Fruit fly (Drosophila melanogaster) whole organism, embryonic: ENCODE measurements around the gene CG11149.

Experiments used
- B-H2 ChIP-seq: fragments of 200-800 bp; sonication (Bioruptor generic); optimal IDR thresholded peaks from 2 replicates; lab custom pipeline; 2018; ENCODE audit warnings: missing biosample characterization, mild to moderate bottlenecking, missing genetic modification characterization
- Bgb ChIP-seq: fragments of 200-800 bp; sonication (Bioruptor generic); IDR thresholded peaks from 2 replicates; pipeline ENCODE4 v1.3.6; 2022; ENCODE audit warnings: missing biosample characterization, missing genetic modification characterization; ENCODE audit not compliant: partially characterized antibody
- Blimp-1 ChIP-seq: fragments of 200-800 bp; sonication (Bioruptor generic); optimal IDR thresholded peaks from 3 replicates; lab custom pipeline; 2018; ENCODE audit warnings: missing biosample characterization, missing genetic modification characterization, mild to moderate bottlenecking, moderate library complexity, missing genetic modification reagents
- CG12391 ChIP-seq: fragments of 200-800 bp; sonication (Bioruptor generic); optimal IDR thresholded peaks from 3 replicates; lab custom pipeline; 2018; ENCODE audit warnings: missing biosample characterization, mild to moderate bottlenecking, missing genetic modification characterization, moderate library complexity
- CG12769 ChIP-seq: fragments of 200-800 bp; sonication (Bioruptor generic); optimal IDR thresholded peaks from 2 replicates; lab custom pipeline; 2019; ENCODE audit warnings: missing biosample characterization, mild to moderate bottlenecking, missing genetic modification characterization, moderate library complexity
- CG13894 ChIP-seq: fragments of 200-800 bp; sonication (Bioruptor generic); optimal IDR thresholded peaks from 3 replicates; lab custom pipeline; 2018; ENCODE audit warnings: missing biosample characterization, mild to moderate bottlenecking, missing genetic modification characterization, moderate library complexity
- CG14710 ChIP-seq: fragments of 200-800 bp; sonication (Bioruptor generic); optimal IDR thresholded peaks from 3 replicates; lab custom pipeline; 2019; ENCODE audit warnings: missing biosample characterization, mild to moderate bottlenecking, missing genetic modification characterization, moderate library complexity
- CG14860 ChIP-seq: fragments of 200-800 bp; sonication (Bioruptor generic); IDR thresholded peaks from 3 replicates; pipeline ENCODE4 v1.3.6; 2022; ENCODE audit warnings: missing biosample characterization, missing genetic modification characterization; ENCODE audit not compliant: partially characterized antibody
- CG18476 ChIP-seq: fragments of 200-800 bp; sonication (Bioruptor generic); optimal IDR thresholded peaks from 2 replicates; lab custom pipeline; 2016; ENCODE audit warnings: missing biosample characterization, mild to moderate bottlenecking, missing genetic modification characterization
- CG2116 ChIP-seq: fragments of 200-800 bp; sonication (Bioruptor generic); optimal IDR thresholded peaks from 3 replicates; lab custom pipeline; 2018; ENCODE audit warnings: missing biosample characterization, mild to moderate bottlenecking, missing genetic modification characterization
- CG33213 ChIP-seq: fragments of 200-800 bp; sonication (Bioruptor generic); optimal IDR thresholded peaks from 3 replicates; lab custom pipeline; 2016; ENCODE audit warnings: missing biosample characterization, missing genetic modification characterization
- CG3995 ChIP-seq: fragments of 200-800 bp; sonication (Bioruptor generic); optimal IDR thresholded peaks from 3 replicates; lab custom pipeline; 2016; ENCODE audit warnings: missing biosample characterization, missing genetic modification characterization
- CG6791 ChIP-seq: fragments of 200-800 bp; sonication (Bioruptor generic); IDR thresholded peaks from 3 replicates; pipeline ENCODE4 v1.3.6; 2022; ENCODE audit warnings: missing biosample characterization, missing genetic modification characterization; ENCODE audit not compliant: partially characterized antibody
- CG7963 ChIP-seq: fragments of 200-800 bp; sonication (Bioruptor generic); IDR thresholded peaks from 3 replicates; pipeline ENCODE4 v1.3.6; 2022; ENCODE audit warnings: missing biosample characterization, missing genetic modification characterization; ENCODE audit not compliant: partially characterized antibody
- CG9437 ChIP-seq: fragments of 200-800 bp; sonication (Bioruptor generic); optimal IDR thresholded peaks from 2 replicates; lab custom pipeline; 2018; ENCODE audit warnings: missing biosample characterization, mild to moderate bottlenecking, missing genetic modification characterization
- CG9727 ChIP-seq: fragments of 200-800 bp; sonication (Bioruptor generic); optimal IDR thresholded peaks from 3 replicates; lab custom pipeline; 2017; ENCODE audit warnings: missing biosample characterization, mild to moderate bottlenecking, missing genetic modification characterization
- CHES-1-like ChIP-seq: fragments of 200-800 bp; sonication (Bioruptor generic); optimal IDR thresholded peaks from 2 replicates; lab custom pipeline; 2016; ENCODE audit warnings: missing biosample characterization, missing genetic modification characterization
- Doc3 ChIP-seq: fragments of 200-800 bp; sonication (Bioruptor generic); IDR thresholded peaks from 3 replicates; pipeline ENCODE4 v1.3.6; 2022; ENCODE audit warnings: missing biosample characterization, missing genetic modification characterization; ENCODE audit not compliant: partially characterized antibody
- ERR ChIP-seq: fragments of 200-800 bp; sonication (Bioruptor generic); optimal IDR thresholded peaks from 2 replicates; lab custom pipeline; 2016; ENCODE audit warnings: missing biosample characterization, missing genetic modification characterization
- Elba2 ChIP-seq: fragments of 200-800 bp; sonication (Bioruptor generic); optimal IDR thresholded peaks from 3 replicates; lab custom pipeline; 2016; ENCODE audit warnings: missing biosample characterization, missing genetic modification characterization
- GATAe ChIP-seq: fragments of 200-800 bp; sonication (Bioruptor generic); conservative IDR thresholded peaks from 2 replicates; pipeline ENCODE4 v1.3.6; 2022; ENCODE audit warnings: missing biosample characterization, missing genetic modification characterization
- HLH3B ChIP-seq: fragments of 200-800 bp; sonication (Bioruptor generic); IDR thresholded peaks from 2 replicates; pipeline ENCODE4 v1.3.6; 2022; ENCODE audit warnings: missing biosample characterization, missing genetic modification characterization
- HLH54F ChIP-seq: fragments of 200-800 bp; sonication (Bioruptor generic); optimal IDR thresholded peaks from 3 replicates; lab custom pipeline; 2016; ENCODE audit warnings: missing biosample characterization, missing genetic modification characterization
- MBD-R2 ChIP-seq: fragments of 200-800 bp; sonication (Bioruptor generic); IDR thresholded peaks from 2 replicates; pipeline ENCODE4 v1.3.6; 2022; ENCODE audit warnings: missing biosample characterization, missing genetic modification characterization
- Mad ChIP-seq: fragments of 200-800 bp; sonication (Bioruptor generic); optimal IDR thresholded peaks from 2 replicates; lab custom pipeline; 2016; ENCODE audit warnings: missing biosample characterization, missing genetic modification characterization
- Med ChIP-seq: fragments of 200-800 bp; sonication (Bioruptor generic); peaks from one replicate; lab custom pipeline; 2016; ENCODE audit warnings: missing biosample characterization, missing genetic modification characterization, mild to moderate bottlenecking, inconsistent platforms, moderate library complexity
- Tbp ChIP-seq: fragments of >200 bp; optimal IDR thresholded peaks from 2 replicates; lab custom pipeline; 2018; ENCODE audit warnings: missing biosample characterization, missing genetic modification characterization
- YL-1 ChIP-seq: fragments of 200-800 bp; sonication (Bioruptor generic); optimal IDR thresholded peaks from 3 replicates; lab custom pipeline; 2017; ENCODE audit warnings: missing biosample characterization, mild to moderate bottlenecking, missing genetic modification characterization
- abd-A ChIP-seq: fragments of 200-800 bp; sonication (Bioruptor generic); optimal IDR thresholded peaks from 3 replicates; lab custom pipeline; 2019; ENCODE audit warnings: missing biosample characterization, mild to moderate bottlenecking, missing genetic modification characterization, moderate library complexity
- al ChIP-seq: fragments of 200-800 bp; sonication (Bioruptor generic); IDR thresholded peaks from 2 replicates; pipeline ENCODE4 v1.3.6; 2022; ENCODE audit warnings: missing biosample characterization, missing genetic modification characterization
- chinmo ChIP-seq: fragments of 200-800 bp; sonication (Bioruptor generic); IDR thresholded peaks from 4 replicates; pipeline ENCODE4 v1.3.6; 2022; ENCODE audit warnings: missing biosample characterization, missing genetic modification characterization; ENCODE audit not compliant: partially characterized antibody
- insv ChIP-seq, 2 experiments: fragments of 200-800 bp; sonication (Bioruptor generic); optimal IDR thresholded peaks; 3 replicates each; lab custom pipeline; 2016 to 2018; ENCODE audit warnings: missing biosample characterization in 2 of 2, missing genetic modification characterization in 2 of 2
- inv ChIP-seq: fragments of 200-800 bp; sonication (Bioruptor generic); IDR thresholded peaks from 2 replicates; pipeline ENCODE4 v1.3.6; 2022; ENCODE audit warnings: missing biosample characterization, missing genetic modification characterization; ENCODE audit not compliant: partially characterized antibody
- maf-S ChIP-seq: fragments of 200-800 bp; sonication (Bioruptor generic); optimal IDR thresholded peaks from 2 replicates; lab custom pipeline; 2016; ENCODE audit warnings: missing biosample characterization, missing genetic modification characterization
- mirr ChIP-seq: fragments of 200-800 bp; sonication (Bioruptor generic); optimal IDR thresholded peaks from 3 replicates; lab custom pipeline; 2018; ENCODE audit warnings: missing biosample characterization, mild to moderate bottlenecking, missing genetic modification characterization
- nerfin-1 ChIP-seq: fragments of 200-800 bp; sonication (Bioruptor generic); optimal IDR thresholded peaks from 3 replicates; lab custom pipeline; 2019; ENCODE audit warnings: missing biosample characterization, mild to moderate bottlenecking, missing genetic modification characterization, moderate library complexity
- pum ChIP-seq: fragments of 200-800 bp; sonication (Bioruptor generic); optimal IDR thresholded peaks from 2 replicates; lab custom pipeline; 2016; ENCODE audit warnings: missing biosample characterization, missing genetic modification characterization
- row ChIP-seq: fragments of 200-800 bp; sonication (Bioruptor generic); IDR thresholded peaks from 3 replicates; pipeline ENCODE4 v1.3.6; 2022; ENCODE audit warnings: missing biosample characterization, missing genetic modification characterization
- sens ChIP-seq: fragments of 200-800 bp; sonication (Bioruptor generic); peaks from one replicate; lab custom pipeline; 2016; ENCODE audit warnings: missing biosample characterization, missing genetic modification characterization
- sna ChIP-seq: fragments of 200-800 bp; sonication (Bioruptor generic); IDR thresholded peaks from 2 replicates; pipeline ENCODE4 v1.3.6; 2022; ENCODE audit warnings: missing biosample characterization, missing genetic modification characterization; ENCODE audit not compliant: partially characterized antibody
- vnd ChIP-seq: fragments of 200-800 bp; sonication (Bioruptor generic); IDR thresholded peaks from 3 replicates; pipeline ENCODE4 v1.3.6; 2022; ENCODE audit warnings: missing biosample characterization, missing genetic modification characterization; ENCODE audit not compliant: partially characterized antibody
- vvl ChIP-seq: fragments of 200-800 bp; sonication (Bioruptor generic); IDR thresholded peaks from 2 replicates; pipeline ENCODE4 v1.3.6; 2022; ENCODE audit warnings: missing biosample characterization, missing genetic modification characterization
- yki ChIP-seq: fragments of >200 bp; optimal IDR thresholded peaks from 3 replicates; lab custom pipeline; 2018

The CG11149 gene

DNA sequence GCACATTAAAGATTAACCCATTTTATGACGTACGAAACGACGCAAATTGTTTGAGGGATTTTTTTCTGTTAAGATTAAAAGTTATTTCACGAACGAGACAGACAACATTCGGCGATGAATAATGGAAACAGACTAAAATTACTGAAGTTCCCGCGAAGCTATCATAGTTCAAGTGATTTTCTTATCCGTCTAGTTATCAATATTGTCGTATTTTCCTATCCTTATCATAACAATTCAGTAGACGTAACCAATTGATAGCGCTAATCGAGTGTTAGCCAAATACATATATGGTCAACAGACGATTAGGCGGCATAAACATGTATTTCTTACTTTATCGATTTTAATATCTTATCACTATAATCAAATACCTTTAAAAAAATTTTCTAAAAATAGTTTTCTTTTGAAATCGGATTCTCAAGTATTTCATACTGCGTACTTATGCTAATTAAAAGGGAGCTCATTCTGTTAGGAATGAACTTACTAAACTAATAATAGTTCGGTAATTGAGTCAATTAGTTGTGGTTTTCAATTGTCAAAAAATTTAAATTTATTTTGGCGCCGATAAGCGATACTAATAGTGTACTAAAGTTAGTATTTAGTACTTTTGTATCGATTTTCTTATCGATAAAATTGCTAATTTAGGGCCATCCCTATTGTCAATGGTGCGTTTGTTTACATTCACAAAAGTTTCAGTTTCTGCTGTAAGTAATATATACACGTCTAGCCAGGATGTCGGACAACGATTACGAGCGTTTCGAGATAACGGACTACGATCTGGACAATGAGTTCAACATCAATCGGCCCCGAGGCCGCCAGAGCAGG is at the start of gene CG11149, which contains the start of gene sip1 (continued):
- TF ChIP-seq CG18476 (no peak), ERR (GFP tag; lab: Kevin White, UChicago) (no peak), Elba2 (GFP tag; lab: Kevin White, UChicago) (no peak), CG14860 (peak; percentile 54; the same call in 1 of the 3 replicates), mirr (GFP tag; lab: Kevin White, UChicago) (peak; percentile 27), CHES-1-like (GFP tag; lab: Kevin White, UChicago) (peak; percentile 34), inv (peak; percentile 16; the same call in 1 of the 2 replicates), CG2116 (GFP tag; lab: Kevin White, UChicago) (peak; percentile 19), CG6791 (GFP tag; lab: Robert Waterston, UW) (peak; percentile 46; the same call in 1 of the 3 replicates), sna (GFP tag; lab: Robert Waterston, UW) (peak; percentile 77), CG7963 (GFP tag; lab: Robert Waterston, UW) (peak; percentile 51; the same call in 1 of the 3 replicates), HLH54F (GFP tag; lab: Kevin White, UChicago) (no peak), sens (GFP tag; lab: Kevin White, UChicago) (peak; percentile 43), GATAe (GFP tag; lab: Robert Waterston, UW) (peak; percentile 48; the same call in 1 of the 2 replicates), YL-1 (GFP tag; lab: Kevin White, UChicago) (no peak), vvl (GFP tag; lab: Robert Waterston, UW) (peak; percentile 37; the same call in 1 of the 2 replicates), MBD-R2 (GFP tag; lab: Robert Waterston, UW) (peak; percentile 39; the same call in 1 of the 2 replicates), vnd (GFP tag; lab: Robert Waterston, UW) (peak; percentile 15; the same call in 1 of the 3 replicates), nerfin-1 (tag; lab: Kevin White, UChicago) (peak; percentile 85)
- TF ChIP-seq, all 482 proteins: peak for 48

DNA sequence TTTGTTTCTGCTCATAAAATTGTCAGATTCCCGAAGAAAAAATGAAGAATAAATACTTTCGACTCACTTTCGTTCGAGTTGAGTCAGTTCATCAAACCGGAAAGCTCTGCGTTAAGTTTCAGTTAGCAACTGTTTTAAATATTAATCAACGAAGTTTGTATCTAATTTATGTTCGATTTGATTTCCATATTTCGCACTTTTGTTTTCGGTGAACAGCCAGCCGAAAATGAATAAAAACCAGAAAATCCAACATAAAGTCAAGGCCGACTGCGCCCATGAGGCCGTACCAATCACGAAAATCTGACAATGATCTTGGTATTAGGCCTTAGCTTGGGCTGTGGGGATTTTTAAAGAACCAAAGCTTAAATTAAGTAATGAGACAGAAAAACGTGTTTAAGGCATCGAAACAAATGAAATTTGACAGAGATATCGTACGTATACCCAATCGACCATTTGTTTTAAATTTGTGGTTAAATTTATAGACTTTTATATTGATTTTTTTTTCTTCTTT is 45.9 kb upstream of the CG11149 start:
- TF ChIP-seq abd-A (tag; lab: Kevin White, UChicago) (peak; percentile 79), chinmo (GFP tag; lab: Robert Waterston, UW) (peak; percentile 82; the same call in 2 of the 4 replicates), CG9727 (no peak), Blimp-1 (GFP tag; lab: Kevin White, UChicago) (peak; percentile 64), CG13894 (tag; lab: Kevin White, UChicago) (peak; percentile 83), vvl (GFP tag; lab: Robert Waterston, UW) (peak; percentile 48; the same call in 1 of the 2 replicates)

DNA sequence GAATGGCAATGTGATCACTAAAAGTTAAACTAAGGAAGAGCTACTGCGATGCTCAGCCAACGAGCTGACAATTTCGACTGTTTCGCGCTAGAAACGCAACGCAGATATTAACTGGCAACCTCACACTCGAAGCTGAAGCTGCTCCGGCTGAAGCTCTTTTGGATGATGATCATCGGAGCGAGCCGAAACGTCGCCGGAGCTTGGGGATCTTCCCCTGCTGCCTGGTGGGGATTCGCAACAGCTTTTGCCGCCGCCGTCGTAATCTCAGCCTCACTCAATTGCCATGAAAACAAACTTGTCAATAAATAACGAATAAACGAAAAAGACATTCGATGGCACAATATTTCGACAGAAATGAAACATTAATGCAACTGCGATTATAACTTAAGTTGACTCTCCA is 45.3 kb upstream of the CG11149 start, which contains the start of gene obst-E:
Gene obst-E (minus strand): TSS at position 101 of the 400 bp plus-strand sequence.
- TF ChIP-seq chinmo (GFP tag; lab: Robert Waterston, UW) (0 out of 4 replicates have a peak, but pooled peaks have one; percentile 20), CG13894 (tag; lab: Kevin White, UChicago) (peak; percentile 12), Med (GFP tag; lab: Kevin White, UChicago) (peak; percentile 19), Doc3 (GFP tag; lab: Robert Waterston, UW) (no peak), CG12769 (tag; lab: Kevin White, UChicago) (peak; percentile 75), Mad (GFP tag; lab: Kevin White, UChicago) (no peak), pum (GFP tag; lab: Kevin White, UChicago) (no peak), CG33213 (GFP tag; lab: Kevin White, UChicago) (no peak), CG3995 (GFP tag; lab: Kevin White, UChicago) (no peak), CG9437 (GFP tag; lab: Kevin White, UChicago) (no peak), CG12391 (no peak), yki (lab: Kevin White, UChicago) (no peak), HLH3B (GFP tag; lab: Robert Waterston, UW) (0 out of 2 replicates have a peak, but pooled peaks have one; percentile 14), row (GFP tag; lab: Robert Waterston, UW) (no peak), maf-S (GFP tag; lab: Kevin White, UChicago) (no peak), CG14710 (tag; lab: Kevin White, UChicago) (no peak), Tbp (no peak), B-H2 (no peak), al (GFP tag; lab: Robert Waterston, UW) (no peak), insv (GFP tag; optimal IDR thresholded peaks at IDR 0.05; lab: Kevin White, UChicago) (no peak), Bgb (0 out of 2 replicates have a peak, but pooled peaks have one; percentile 16), YL-1 (GFP tag; lab: Kevin White, UChicago) (no peak), CG9727 (no peak)
